Worm (Caenorhabditis elegans) whole organism, midembryonic: Measurements from ENCODE around the gene cox-18.

Source experiments
- cog-1 ChIP-seq: sonication (generic microtip); optimal IDR thresholded peaks from 2 replicates; lab custom pipeline; 2016; ENCODE audit warnings: missing genetic modification characterization, missing compliant biosample characterization
- flt-1 ChIP-seq: fragments of 200-800 bp; sonication (Bioruptor generic); IDR thresholded peaks from 2 replicates; pipeline ENCODE4 v1.3.6; 2022; ENCODE audit warnings: missing genetic modification characterization, missing compliant biosample characterization
- med-1 ChIP-seq: sonication (generic microtip); optimal IDR thresholded peaks from 2 replicates; lab custom pipeline; 2017; ENCODE audit warnings: missing genetic modification characterization, mild to moderate bottlenecking, missing compliant biosample characterization, antibody characterized with exemption, missing genetic modification reagents; ENCODE audit not compliant: insufficient read depth
- tab-1 ChIP-seq: fragments of 200-800 bp; sonication (Bioruptor generic); IDR thresholded peaks from 2 replicates; pipeline ENCODE4 v1.3.6; 2022; ENCODE audit warnings: missing genetic modification characterization, missing compliant biosample characterization
- ztf-23 ChIP-seq: fragments of 200-800 bp; sonication (Bioruptor generic); IDR thresholded peaks from 2 replicates; pipeline ENCODE4 v1.3.6; 2022; ENCODE audit warnings: missing genetic modification reagents, missing genetic modification characterization, missing compliant biosample characterization

DNA sequence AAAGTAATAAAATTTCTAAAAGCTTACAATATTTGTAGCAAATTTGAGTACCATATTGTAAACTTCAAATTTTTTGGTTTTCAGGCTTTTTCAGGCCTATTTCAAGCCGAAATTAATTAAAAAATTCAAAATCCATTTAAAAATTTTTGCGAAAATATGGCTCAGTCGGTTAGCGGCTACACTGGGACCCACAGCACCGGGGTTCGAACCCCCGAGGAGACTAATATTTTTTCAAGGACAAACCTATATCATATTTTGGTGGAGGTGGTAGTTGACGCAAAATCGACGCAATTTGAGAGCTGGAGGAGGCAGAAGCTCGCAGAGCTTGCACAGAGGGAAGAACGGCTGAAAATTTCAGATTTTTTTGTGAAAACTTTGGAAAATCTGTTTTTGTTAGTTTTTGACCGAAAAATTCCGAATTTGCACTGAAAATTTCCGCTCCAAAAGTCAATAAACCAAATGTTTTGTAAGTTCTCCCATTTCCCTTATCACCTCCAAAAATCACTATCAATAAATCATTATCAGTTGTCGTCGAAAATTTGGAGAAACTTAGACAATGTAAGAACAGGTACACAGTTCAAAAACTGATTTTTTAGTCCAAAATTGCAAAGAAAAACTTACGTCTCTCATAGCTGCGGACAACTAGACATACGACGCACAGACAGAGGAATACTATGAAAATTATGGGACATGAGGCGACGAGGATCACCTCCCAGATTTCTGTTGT lies 51.3 kb downstream of the cox-18 start:
- TF ChIP-seq tab-1 (GFP tag; lab: Robert Waterston, UW) = no peak
- TF ChIP-seq ztf-23 (GFP tag; lab: Robert Waterston, UW) = no peak
- no peak for TF ChIP-seq flt-1 (GFP tag; lab: Robert Waterston, UW)
- no peak for TF ChIP-seq cog-1 (tag; lab: Kevin White, UChicago)
- TF ChIP-seq med-1 (GFP tag; lab: Kevin White, UChicago) = no peak
